Fruit fly (Drosophila melanogaster): ENCODE results near the gene CG17896.

The CG17896 gene

DNA sequence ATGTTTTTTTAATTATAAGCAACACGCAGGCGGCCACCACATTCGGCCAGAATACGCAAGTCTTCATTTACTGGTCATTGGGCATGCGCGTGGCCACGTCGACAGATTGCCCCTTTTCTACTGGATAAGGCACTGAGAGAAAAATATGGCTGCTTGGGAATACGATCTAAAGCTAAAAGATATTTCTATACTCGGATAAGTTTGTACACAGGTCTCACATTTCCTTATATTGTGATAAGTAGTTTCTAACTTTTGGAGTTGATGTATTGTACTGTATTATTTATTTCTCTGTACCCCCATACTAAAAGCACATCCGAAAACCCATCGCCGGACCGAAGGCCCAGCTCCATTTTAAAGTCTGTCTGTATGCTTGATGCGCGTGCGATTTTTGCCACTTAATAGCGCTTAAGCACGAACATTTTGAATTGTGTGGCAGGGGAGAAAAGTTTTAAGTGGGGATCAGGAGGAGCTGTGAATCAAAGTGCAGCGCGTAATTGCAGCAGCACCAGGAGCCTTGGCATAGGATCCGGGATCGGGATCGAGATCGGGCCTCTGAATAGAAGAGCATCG lies 49.2 kb downstream of the CG17896 start:
- TF ChIP-seq lbe (GFP tag; optimal IDR thresholded peaks at IDR 0.05) = peak; percentile 22
- peak; percentile 67 for TF ChIP-seq sens (GFP tag)
- TF ChIP-seq CG11093 (GFP tag; IDR thresholded peaks at IDR 0.05) = no peak
- peak; percentile 1 for TF ChIP-seq gem (tag; optimal IDR thresholded peaks at IDR 0.05)
- TF ChIP-seq CG17829 (tag; optimal IDR thresholded peaks at IDR 0.05) = no peak
- no peak for TF ChIP-seq gfzf (GFP tag; optimal IDR thresholded peaks at IDR 0.05)
- TF ChIP-seq CG33557 (GFP tag; optimal IDR thresholded peaks at IDR 0.05) = no peak
- TF ChIP-seq Xrp1 (GFP tag; IDR thresholded peaks at IDR 0.05) = peak; percentile 26; the same call in 1 of the 2 replicates
- TF ChIP-seq Doc2 (GFP tag; IDR thresholded peaks at IDR 0.05) = no peak
- TF ChIP-seq nom (GFP tag; optimal IDR thresholded peaks at IDR 0.05) = peak; percentile 29
- TF ChIP-seq corto (GFP tag; optimal IDR thresholded peaks at IDR 0.05) = peak; percentile 41

DNA sequence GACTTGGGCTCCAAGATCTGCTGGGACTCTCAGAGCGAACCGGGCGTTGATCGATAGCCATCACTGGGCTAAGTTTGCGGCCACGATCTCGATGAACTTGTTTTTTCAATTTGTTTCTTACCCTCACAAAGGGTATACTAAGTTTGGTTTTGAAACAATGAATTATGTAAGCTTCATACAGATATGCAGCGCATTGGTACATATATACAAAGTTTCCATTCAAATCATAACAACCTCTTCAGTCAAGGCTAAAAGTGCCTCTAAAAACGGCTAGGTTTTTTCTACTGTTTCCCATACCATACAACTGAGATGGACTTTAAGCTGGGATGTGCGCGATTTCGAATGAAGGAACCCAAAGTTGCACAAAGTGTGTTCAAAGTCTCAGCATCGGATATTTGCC lies 52.0 kb downstream of the CG17896 start:
- TF ChIP-seq Sin3A (optimal IDR thresholded peaks at IDR 0.05) (no peak), CG4282 (GFP tag; optimal IDR thresholded peaks at IDR 0.05) (no peak), HLH4C (GFP tag; IDR thresholded peaks at IDR 0.05; ENCODE audit: partially characterized antibody) (no peak)

All from whole organism, embryonic.